Fruit fly (Drosophila melanogaster): ENCODE measurements around the gene ImpL1.

The ImpL1 gene

dm6 chr3L:13403141-13403867 lies 20.7 kb downstream of the ImpL1 start:
- no peak for TF ChIP-seq bab1 (GFP tag; optimal IDR thresholded peaks at IDR 0.05)
- no peak for TF ChIP-seq cnc (optimal IDR thresholded peaks at IDR 0.05)
- no peak for TF ChIP-seq CG5204 (GFP tag; optimal IDR thresholded peaks at IDR 0.05)
- TF ChIP-seq Mnt (GFP tag; optimal IDR thresholded peaks at IDR 0.05): no peak
- TF ChIP-seq CG7045 (GFP tag; optimal IDR thresholded peaks at IDR 0.05): no peak
- TF ChIP-seq CG11617 (GFP tag; optimal IDR thresholded peaks at IDR 0.05): no peak
- TF ChIP-seq Crg-1 (GFP tag; optimal IDR thresholded peaks at IDR 0.05): no peak
- TF ChIP-seq Hr96 (GFP tag; optimal IDR thresholded peaks at IDR 0.05): no peak
- TF ChIP-seq tj (GFP tag; optimal IDR thresholded peaks at IDR 0.05): no peak
- TF ChIP-seq CG14711 (tag; optimal IDR thresholded peaks at IDR 0.05): no peak
- no peak for TF ChIP-seq cic (GFP tag; optimal IDR thresholded peaks at IDR 0.05)
- no peak for TF ChIP-seq Clk (GFP tag; optimal IDR thresholded peaks at IDR 0.05)
- no peak for TF ChIP-seq CG33017 (tag; optimal IDR thresholded peaks at IDR 0.05)

DNA sequence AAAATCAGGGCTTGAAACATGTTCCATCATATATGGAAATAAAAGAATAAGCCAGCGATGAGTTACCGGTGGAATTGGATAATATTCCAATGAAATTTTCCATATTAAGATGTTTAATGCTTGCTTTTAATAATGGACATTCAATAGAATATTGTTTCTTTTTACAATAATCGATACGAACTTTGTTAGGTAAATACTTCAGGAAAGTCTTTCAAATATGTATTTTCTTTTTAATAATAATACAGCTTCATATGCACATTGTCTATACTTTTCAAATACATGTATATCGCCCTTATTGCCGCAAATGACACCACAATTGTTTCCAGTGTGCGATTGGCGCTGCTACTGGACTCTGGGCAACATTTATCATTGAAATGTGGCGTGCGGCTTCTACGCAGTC lies 24.3 kb downstream of the ImpL1 start:
- no peak for TF ChIP-seq CG7101 (tag; optimal IDR thresholded peaks at IDR 0.05)
- no peak for TF ChIP-seq bab1 (GFP tag; optimal IDR thresholded peaks at IDR 0.05)

- TF ChIP-seq kay (GFP tag; ENCODE audit: borderline replicate concordance): peak; percentile 23
- TF ChIP-seq pad (GFP tag; optimal IDR thresholded peaks at IDR 0.05): no peak
Observed at dm6 chr3L:13409809-13410521, 27.4 kb downstream of the ImpL1 start.

dm6 chr3L:13410999-13411398 lies 28.4 kb downstream of the ImpL1 start:
- TF ChIP-seq CG14711 (tag; optimal IDR thresholded peaks at IDR 0.05): no peak
- no peak for TF ChIP-seq Crg-1 (GFP tag; optimal IDR thresholded peaks at IDR 0.05)
- no peak for TF ChIP-seq Mnt (GFP tag; optimal IDR thresholded peaks at IDR 0.05)
- TF ChIP-seq CG12768 (GFP tag; optimal IDR thresholded peaks at IDR 0.05): no peak
- TF ChIP-seq CG7045 (GFP tag; optimal IDR thresholded peaks at IDR 0.05): no peak
- no peak for TF ChIP-seq pad (GFP tag; optimal IDR thresholded peaks at IDR 0.05)
- no peak for TF ChIP-seq kay (GFP tag; ENCODE audit: borderline replicate concordance)
- TF ChIP-seq toe (GFP tag; optimal IDR thresholded peaks at IDR 0.05): no peak
- no peak for TF ChIP-seq cnc (optimal IDR thresholded peaks at IDR 0.05)
- no peak for TF ChIP-seq CG5204 (GFP tag; optimal IDR thresholded peaks at IDR 0.05)
- TF ChIP-seq cic (GFP tag; optimal IDR thresholded peaks at IDR 0.05): no peak
- no peak for TF ChIP-seq Hr96 (GFP tag; optimal IDR thresholded peaks at IDR 0.05)

DNA sequence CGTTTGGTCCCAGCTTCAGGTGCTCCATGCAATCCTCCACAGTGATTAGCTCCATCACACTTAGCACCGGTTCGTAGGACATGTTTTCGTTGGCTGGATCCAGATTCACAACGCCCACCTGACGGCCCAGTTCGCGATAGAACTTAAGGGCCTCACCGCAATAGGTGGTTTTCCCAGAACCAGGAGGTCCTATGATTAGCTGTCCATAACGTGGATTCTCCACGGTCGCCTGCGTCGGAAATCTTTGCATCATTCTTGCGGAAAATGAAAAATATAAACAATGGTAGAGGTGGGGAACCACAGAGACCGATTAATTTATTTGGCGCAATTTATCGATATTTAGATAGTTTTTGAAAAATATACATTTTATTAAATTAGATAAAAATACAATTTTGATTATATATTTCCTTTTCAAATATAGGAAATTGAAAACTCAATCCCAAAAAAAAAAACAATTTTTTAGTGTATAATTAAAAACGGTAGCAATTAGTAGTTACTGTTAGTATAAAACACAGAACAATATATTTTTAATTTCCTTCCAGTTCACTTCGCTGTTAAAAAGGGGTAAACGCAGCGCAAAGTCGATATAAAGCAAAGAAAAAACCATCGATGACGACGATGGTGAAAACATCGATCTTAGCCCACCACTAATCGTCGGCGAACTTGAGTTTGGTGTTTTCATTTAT lies 29.8 kb downstream of the ImpL1 start, which contains the start of the genes CG10222 and flr:
Gene CG10222, minus strand, starts transcription at position 254 of the 686 bp plus-strand sequence.
Gene flr, plus strand, starts transcription at position 644 of the 686 bp plus-strand sequence.
- TF ChIP-seq kay (GFP tag; ENCODE audit: borderline replicate concordance) (peak; percentile 71), Crg-1 (GFP tag; optimal IDR thresholded peaks at IDR 0.05) (peak; percentile 1), CG14711 (tag; optimal IDR thresholded peaks at IDR 0.05) (peak; percentile 12), toe (GFP tag; optimal IDR thresholded peaks at IDR 0.05) (peak; percentile 43), CG11617 (GFP tag; optimal IDR thresholded peaks at IDR 0.05) (peak; percentile 41), CG1620 (GFP tag; optimal IDR thresholded peaks at IDR 0.05) (no peak), CG5204 (GFP tag; optimal IDR thresholded peaks at IDR 0.05) (peak; percentile 38), ovo (GFP tag; optimal IDR thresholded peaks at IDR 0.05) (no peak), CG7045 (GFP tag; optimal IDR thresholded peaks at IDR 0.05) (peak; percentile 26), pad (GFP tag; optimal IDR thresholded peaks at IDR 0.05) (peak; percentile 37), CG7101 (tag; optimal IDR thresholded peaks at IDR 0.05) (peak; percentile 7), cnc (optimal IDR thresholded peaks at IDR 0.05) (no peak), Mnt (GFP tag; optimal IDR thresholded peaks at IDR 0.05) (peak; percentile 4)

DNA sequence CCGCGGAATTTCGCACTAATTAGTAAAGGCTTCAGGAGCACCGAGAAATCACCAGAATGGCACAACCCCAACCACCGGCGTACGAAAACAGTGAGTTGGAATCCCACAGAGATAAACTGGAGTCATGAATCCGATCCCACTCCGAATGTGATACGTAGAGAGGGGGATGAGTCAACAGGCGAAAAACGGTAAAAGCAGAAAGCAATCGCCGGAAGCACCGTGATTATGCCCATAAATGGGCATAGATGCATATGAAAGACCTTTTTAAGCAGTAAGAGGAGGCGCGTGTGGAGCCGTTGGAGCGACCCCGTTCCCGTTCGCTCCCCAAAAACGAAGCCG lies 30.3 kb downstream of the ImpL1 start:
- no peak for TF ChIP-seq Crg-1 (GFP tag; optimal IDR thresholded peaks at IDR 0.05)
- TF ChIP-seq pad (GFP tag; optimal IDR thresholded peaks at IDR 0.05): peak; percentile 34
- TF ChIP-seq tj (GFP tag; optimal IDR thresholded peaks at IDR 0.05): peak; percentile 36

DNA sequence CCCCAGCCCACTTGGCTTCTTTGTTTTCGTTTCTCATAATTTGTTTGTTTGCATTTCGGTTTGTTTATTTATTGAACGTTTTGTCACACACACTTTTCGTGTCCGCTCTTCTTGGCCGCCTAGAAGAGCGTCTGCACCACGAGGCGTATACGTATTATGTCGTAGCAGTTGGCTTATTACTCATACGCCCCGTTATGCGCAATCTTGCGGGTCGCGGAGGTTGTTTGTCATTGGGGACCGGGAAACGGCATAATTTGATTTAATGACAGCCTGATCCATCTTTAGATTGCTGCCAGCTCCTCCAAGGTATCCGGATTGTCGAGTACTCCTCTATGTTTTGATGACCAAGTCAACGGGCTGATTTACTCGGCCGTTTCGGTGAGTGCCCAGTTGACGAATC lies 37.6 kb downstream of the ImpL1 start:
- TF ChIP-seq Mnt (GFP tag; optimal IDR thresholded peaks at IDR 0.05): no peak
- TF ChIP-seq kay (GFP tag; ENCODE audit: borderline replicate concordance): peak; percentile 15
